Worm (Caenorhabditis elegans): ENCODE results near the gene coq-8.

DNA sequence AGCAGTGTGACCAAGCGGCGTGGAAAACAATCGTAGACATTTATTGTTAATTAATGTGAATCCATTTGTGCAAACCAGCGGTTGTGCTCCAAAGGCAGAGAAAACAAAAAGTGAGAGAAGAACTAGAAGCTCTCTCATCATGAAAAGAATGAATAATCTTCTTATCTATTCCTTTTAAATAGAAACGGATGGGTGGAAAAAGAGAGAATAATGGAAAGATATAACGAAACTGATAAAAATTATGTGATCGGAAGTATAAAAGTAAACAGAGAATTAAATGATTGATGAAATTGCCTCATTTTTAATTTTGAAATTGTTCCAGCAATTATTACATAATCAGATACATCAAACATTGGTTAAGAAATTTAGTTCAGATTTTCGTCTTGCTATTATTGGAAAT lies 20.2 kb downstream of the coq-8 start, which contains the start of gene clec-5:
- no peak for TF ChIP-seq flt-1 (GFP tag; IDR thresholded peaks at IDR 0.05)
- no peak for TF ChIP-seq ztf-23 (GFP tag; IDR thresholded peaks at IDR 0.05)
- TF ChIP-seq T22C8.4 (GFP tag; IDR thresholded peaks at IDR 0.05): no peak
- no peak for TF ChIP-seq klf-2 (GFP tag; conservative IDR thresholded peaks at IDR 0.05)
- TF ChIP-seq ztf-29 (GFP tag; IDR thresholded peaks at IDR 0.05): no peak
- no peak for TF ChIP-seq ref-1 (GFP tag; conservative IDR thresholded peaks at IDR 0.05)
- TF ChIP-seq tab-1 (GFP tag; IDR thresholded peaks at IDR 0.05): no peak
- no peak for TF ChIP-seq med-1 (GFP tag; optimal IDR thresholded peaks at IDR 0.05; ENCODE audit: insufficient read depth)
